Fruit fly (Drosophila melanogaster): Measurements from ENCODE around the gene Dh44.
A peak's percentile ranks its signal among the peaks of the same experiment; 100 is the strongest.

Gene Dh44

dm6 chr3R:9628036-9628435, 9.9 kb upstream of the Dh44 start:
- TF ChIP-seq CG6163 (GFP tag; IDR thresholded peaks at IDR 0.05) (no peak), Hr4 (GFP tag; optimal IDR thresholded peaks at IDR 0.05) (no peak), CG7368 (GFP tag; optimal IDR thresholded peaks at IDR 0.05) (no peak), eg (GFP tag; IDR thresholded peaks at IDR 0.05) (0 out of 3 replicates have a peak, but pooled peaks have one; percentile 20), CG34406 (GFP tag; optimal IDR thresholded peaks at IDR 0.05) (no peak), Sox15 (GFP tag; optimal IDR thresholded peaks at IDR 0.05) (no peak)

dm6 chr3R:9628607-9629006, 9.4 kb upstream of the Dh44 start:
- no peak for TF ChIP-seq CG11902 (GFP tag; optimal IDR thresholded peaks at IDR 0.05)
- TF ChIP-seq Sox102F (GFP tag; optimal IDR thresholded peaks at IDR 0.05), result no peak
- TF ChIP-seq fd59A (GFP tag; optimal IDR thresholded peaks at IDR 0.05), result no peak
- no peak for TF ChIP-seq CG34406 (GFP tag; optimal IDR thresholded peaks at IDR 0.05)
- TF ChIP-seq CG15336 (GFP tag; IDR thresholded peaks at IDR 0.05), result no peak
- no peak for TF ChIP-seq Hr4 (GFP tag; optimal IDR thresholded peaks at IDR 0.05)
- TF ChIP-seq fkh (GFP tag; optimal IDR thresholded peaks at IDR 0.05), result peak; percentile 86
- no peak for TF ChIP-seq dsx (GFP tag; optimal IDR thresholded peaks at IDR 0.05; ENCODE audit: poor library complexity, severe bottlenecking)
- TF ChIP-seq CG7368 (GFP tag; optimal IDR thresholded peaks at IDR 0.05), result no peak
- no peak for TF ChIP-seq Met (GFP tag; optimal IDR thresholded peaks at IDR 0.05)
- no peak for TF ChIP-seq CG6276 (GFP tag; optimal IDR thresholded peaks at IDR 0.05)
- no peak for TF ChIP-seq Ets96B (tag; optimal IDR thresholded peaks at IDR 0.05)
- no peak for TF ChIP-seq lz (GFP tag; optimal IDR thresholded peaks at IDR 0.05)
- TF ChIP-seq Sox14 (GFP tag; optimal IDR thresholded peaks at IDR 0.05), result no peak
- TF ChIP-seq Eip78C (GFP tag), result peak; percentile 32
- no peak for TF ChIP-seq CG6792 (GFP tag; optimal IDR thresholded peaks at IDR 0.05)
- no peak for TF ChIP-seq CG10669 (GFP tag; optimal IDR thresholded peaks at IDR 0.05)

DNA sequence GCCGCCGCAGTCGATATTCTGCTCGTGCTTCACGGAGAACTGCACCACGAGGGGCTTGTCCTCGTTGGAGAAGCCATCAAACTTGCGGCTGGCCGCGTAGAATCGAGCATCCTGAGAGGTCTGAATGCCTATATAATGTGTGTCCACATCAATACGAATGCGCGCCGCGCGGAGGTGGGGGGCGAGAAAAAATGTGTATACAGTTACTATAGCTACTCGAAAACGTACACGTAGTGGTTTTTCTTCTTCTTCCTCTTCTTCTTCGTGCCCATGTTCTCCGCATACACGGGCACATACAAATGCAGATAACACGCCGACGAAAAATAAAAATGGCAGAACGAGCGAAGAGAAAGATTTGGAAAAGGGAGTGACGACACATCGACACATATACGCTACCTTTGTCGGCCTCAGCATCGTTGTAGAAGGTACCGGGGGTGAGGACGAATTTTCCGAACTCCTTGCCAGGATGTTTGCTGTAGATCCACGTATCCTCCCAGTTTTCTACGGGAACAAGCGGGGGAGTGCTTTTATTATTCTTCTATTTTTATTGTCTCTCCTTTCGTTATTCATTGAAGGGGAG, 7.8 kb upstream of the Dh44 start:
- TF ChIP-seq Sox102F (GFP tag; optimal IDR thresholded peaks at IDR 0.05) (no peak), vri (GFP tag; optimal IDR thresholded peaks at IDR 0.05) (peak; percentile 10), ss (GFP tag; optimal IDR thresholded peaks at IDR 0.05) (peak in 1 of 2 experiments; percentile 8), CG1621 (tag; optimal IDR thresholded peaks at IDR 0.05) (peak; percentile 0)

DNA sequence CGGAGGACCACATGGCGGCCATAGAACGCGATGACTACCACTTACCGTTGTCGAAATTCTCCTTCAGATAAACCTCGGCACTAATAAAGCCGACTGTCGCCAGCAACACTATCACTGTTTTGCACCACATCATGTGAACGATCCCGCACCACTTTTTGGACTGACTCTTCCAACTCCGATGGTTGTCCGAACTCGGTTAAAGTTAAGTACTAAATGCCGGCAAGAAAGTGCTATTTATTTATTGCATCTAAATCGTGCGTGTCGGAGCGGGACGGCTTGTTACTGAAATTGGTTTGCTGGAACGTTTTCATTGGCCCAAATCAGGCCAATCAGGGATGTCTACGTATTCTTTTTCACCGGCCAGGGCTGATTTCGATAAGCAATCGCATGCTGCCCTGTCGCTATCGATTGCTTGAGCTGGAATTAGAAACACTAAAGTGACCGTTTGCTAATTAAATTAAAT, 7.3 kb upstream of the Dh44 start, which contains the start of gene Calr:
Gene Calr (minus strand): TSS at position 219 of the 463 bp plus-strand sequence.
- TF ChIP-seq Hr4 (GFP tag; optimal IDR thresholded peaks at IDR 0.05) (no peak), svp (GFP tag) (peak; percentile 89), ss (GFP tag; optimal IDR thresholded peaks at IDR 0.05) (no peak), Eip78C (GFP tag) (peak; percentile 87), CG3032 (tag; optimal IDR thresholded peaks at IDR 0.05) (peak; percentile 4), CG7368 (GFP tag; optimal IDR thresholded peaks at IDR 0.05) (peak; percentile 2), topi (GFP tag; optimal IDR thresholded peaks at IDR 0.05) (peak; percentile 33), vri (GFP tag; optimal IDR thresholded peaks at IDR 0.05) (peak; percentile 60), acj6 (GFP tag; optimal IDR thresholded peaks at IDR 0.05) (no peak), pdm3 (GFP tag; optimal IDR thresholded peaks at IDR 0.05) (no peak), Eip75B (GFP tag; optimal IDR thresholded peaks at IDR 0.05) (peak; percentile 57), salr (GFP tag; optimal IDR thresholded peaks at IDR 0.05) (no peak), CG6854 (GFP tag; optimal IDR thresholded peaks at IDR 0.05) (peak; percentile 85), esn (GFP tag; optimal IDR thresholded peaks at IDR 0.05) (peak; percentile 47), Eip93F (GFP tag; optimal IDR thresholded peaks at IDR 0.05) (peak; percentile 50), fkh (GFP tag; optimal IDR thresholded peaks at IDR 0.05) (peak; percentile 84)

DNA sequence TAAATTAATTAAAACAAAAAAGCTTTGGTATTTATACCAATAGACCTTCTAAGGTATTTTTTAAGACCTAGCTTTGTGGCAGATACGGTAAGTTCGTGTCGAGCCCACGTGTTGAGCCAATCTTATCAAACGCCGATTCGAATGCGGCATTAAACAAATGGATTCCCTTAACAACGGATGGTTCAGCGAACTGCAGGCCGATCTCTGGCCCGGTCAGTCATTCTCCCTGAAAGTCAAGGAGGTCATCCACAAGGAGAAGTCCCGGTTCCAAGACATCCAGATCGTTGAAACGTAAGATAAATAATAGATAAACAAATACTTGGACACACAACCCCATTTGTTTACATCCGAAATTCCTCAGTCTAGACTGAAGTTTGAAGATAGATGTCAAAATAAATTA, 6.4 kb upstream of the Dh44 start, which contains the start of gene SpdS:
Gene SpdS (plus strand): TSS at position 78 of the 400 bp plus-strand sequence.
- peak; percentile 80 for TF ChIP-seq fkh (GFP tag; optimal IDR thresholded peaks at IDR 0.05)
- TF ChIP-seq CG8119 (GFP tag; IDR thresholded peaks at IDR 0.05), result no peak
- no peak for TF ChIP-seq Hr39 (GFP tag; optimal IDR thresholded peaks at IDR 0.05)
